Fruit fly (Drosophila melanogaster) whole organism, embryonic: ENCODE results near the gene ast.
A peak's percentile ranks its signal among the peaks of the same experiment; 100 is the strongest.

ENCODE experiments used
- Adf1 ChIP-seq: fragments of 200-800 bp; sonication (Bioruptor generic); IDR thresholded peaks from 2 replicates; pipeline ENCODE4 v1.3.6; 2022; ENCODE audit warnings: missing biosample characterization, missing genetic modification characterization
- CG10366 ChIP-seq: fragments of 200-800 bp; sonication (Bioruptor generic); IDR thresholded peaks from 2 replicates; pipeline ENCODE4 v1.3.6; 2022; ENCODE audit warnings: missing biosample characterization, missing genetic modification characterization
- CG10979 ChIP-seq: fragments of 200-800 bp; sonication (Bioruptor generic); optimal IDR thresholded peaks from 2 replicates; lab custom pipeline; 2018; ENCODE audit warnings: missing biosample characterization, mild to moderate bottlenecking, missing genetic modification characterization, moderate library complexity
- CG13287 ChIP-seq: fragments of 200-800 bp; sonication (Bioruptor generic); IDR thresholded peaks from 2 replicates; pipeline ENCODE4 v1.3.6; 2022; ENCODE audit warnings: missing biosample characterization, missing genetic modification characterization; ENCODE audit not compliant: partially characterized antibody
- CG14014 ChIP-seq: fragments of 200-800 bp; sonication (Bioruptor generic); IDR thresholded peaks from 2 replicates; pipeline ENCODE4 v1.3.6; 2022; ENCODE audit warnings: missing biosample characterization, missing genetic modification characterization
- CG14441 ChIP-seq: fragments of 200-800 bp; sonication (Bioruptor generic); IDR thresholded peaks from 2 replicates; pipeline ENCODE4 v1.3.6; 2022; ENCODE audit warnings: missing biosample characterization, missing genetic modification characterization
- CG15479 ChIP-seq: fragments of 200-800 bp; sonication (Bioruptor generic); optimal IDR thresholded peaks from 3 replicates; lab custom pipeline; 2019; ENCODE audit warnings: missing biosample characterization, mild to moderate bottlenecking, missing genetic modification characterization, moderate library complexity
- CG17802 ChIP-seq: fragments of 200-800 bp; sonication (Bioruptor generic); optimal IDR thresholded peaks from 2 replicates; lab custom pipeline; 2018; ENCODE audit warnings: missing biosample characterization, mild to moderate bottlenecking, missing genetic modification characterization, moderate library complexity
- CG18011 ChIP-seq: fragments of 200-800 bp; sonication (Bioruptor generic); optimal IDR thresholded peaks from 2 replicates; lab custom pipeline; 2017; ENCODE audit warnings: missing biosample characterization, missing genetic modification characterization, mild to moderate bottlenecking, moderate library complexity, missing genotype
- CG30431 ChIP-seq: fragments of 200-800 bp; sonication (Bioruptor generic); optimal IDR thresholded peaks from 2 replicates; lab custom pipeline; 2017; ENCODE audit warnings: missing biosample characterization, missing genetic modification characterization
- CG32532 ChIP-seq: fragments of 200-800 bp; sonication (Bioruptor generic); IDR thresholded peaks from 2 replicates; pipeline ENCODE4 v1.3.6; 2022; ENCODE audit warnings: missing biosample characterization, missing genetic modification characterization
- CG34422 ChIP-seq: fragments of 200-800 bp; sonication (Bioruptor generic); IDR thresholded peaks from 3 replicates; pipeline ENCODE4 v1.3.6; 2022; ENCODE audit warnings: missing biosample characterization, missing genetic modification characterization
- CG3726 ChIP-seq: fragments of 200-800 bp; sonication (Bioruptor generic); IDR thresholded peaks from 3 replicates; pipeline ENCODE4, ENCODE4 v1.3.6; 2022; ENCODE audit warnings: missing biosample characterization, missing genetic modification characterization
- CG4424 ChIP-seq: fragments of 200-800 bp; sonication (Bioruptor generic); optimal IDR thresholded peaks from 3 replicates; lab custom pipeline; 2016; ENCODE audit warnings: missing biosample characterization, missing genetic modification characterization
- CG6254 ChIP-seq: fragments of 200-800 bp; sonication (Bioruptor generic); optimal IDR thresholded peaks from 3 replicates; lab custom pipeline; 2017; ENCODE audit warnings: mild to moderate bottlenecking, missing biosample characterization, missing genetic modification reagents, missing genetic modification characterization
- CG7556 ChIP-seq: fragments of 200-800 bp; sonication (Bioruptor generic); optimal IDR thresholded peaks from 2 replicates; lab custom pipeline; 2017; ENCODE audit warnings: missing biosample characterization, mild to moderate bottlenecking, missing genetic modification characterization
- CG7987 ChIP-seq: fragments of 200-800 bp; sonication (Bioruptor generic); optimal IDR thresholded peaks from 2 replicates; lab custom pipeline; 2018; ENCODE audit warnings: missing biosample characterization, mild to moderate bottlenecking, missing genetic modification characterization, moderate library complexity
- CG9727 ChIP-seq: fragments of 200-800 bp; sonication (Bioruptor generic); optimal IDR thresholded peaks from 3 replicates; lab custom pipeline; 2017; ENCODE audit warnings: missing biosample characterization, mild to moderate bottlenecking, missing genetic modification characterization
- CG9932 ChIP-seq: fragments of 200-800 bp; sonication (Bioruptor generic); IDR thresholded peaks from 2 replicates; pipeline ENCODE4 v1.3.6; 2022; ENCODE audit warnings: missing biosample characterization, missing genetic modification characterization
- Camta ChIP-seq: fragments of 200-800 bp; sonication (Bioruptor generic); optimal IDR thresholded peaks from 2 replicates; lab custom pipeline; 2016; ENCODE audit warnings: missing biosample characterization, missing genetic modification characterization
- D19A ChIP-seq: fragments of 200-800 bp; optimal IDR thresholded peaks from 3 replicates; lab custom pipeline; 2019; ENCODE audit warnings: missing biosample characterization, mild to moderate bottlenecking, missing genetic modification characterization, moderate library complexity
- Deaf1 ChIP-seq: fragments of 200-800 bp; optimal IDR thresholded peaks from 3 replicates; lab custom pipeline; 2019; ENCODE audit warnings: missing biosample characterization, mild to moderate bottlenecking, missing genetic modification characterization, moderate library complexity
- Doc3 ChIP-seq: fragments of 200-800 bp; sonication (Bioruptor generic); IDR thresholded peaks from 3 replicates; pipeline ENCODE4 v1.3.6; 2022; ENCODE audit warnings: missing biosample characterization, missing genetic modification characterization; ENCODE audit not compliant: partially characterized antibody
- E2f2 ChIP-seq: fragments of 200-800 bp; sonication (Bioruptor generic); IDR thresholded peaks from 2 replicates; pipeline ENCODE4 v1.3.6; 2022; ENCODE audit warnings: missing biosample characterization, missing genetic modification characterization
- ERR ChIP-seq: fragments of 200-800 bp; sonication (Bioruptor generic); optimal IDR thresholded peaks from 2 replicates; lab custom pipeline; 2016; ENCODE audit warnings: missing biosample characterization, missing genetic modification characterization
- Ets65A ChIP-seq: fragments of 200-800 bp; sonication (Bioruptor generic); peaks from one replicate; lab custom pipeline; 2016; ENCODE audit warnings: missing biosample characterization, missing genetic modification characterization
- Gug ChIP-seq: fragments of 200-800 bp; sonication (Bioruptor generic); IDR thresholded peaks from 4 replicates; pipeline ENCODE4 v1.3.6; 2022; ENCODE audit warnings: missing biosample characterization, missing genetic modification characterization
- H15 ChIP-seq: fragments of 200-800 bp; sonication (Bioruptor generic); IDR thresholded peaks from 3 replicates; pipeline ENCODE4 v1.3.6; 2022; ENCODE audit warnings: missing biosample characterization, missing genetic modification characterization
- Hr78 ChIP-seq, 2 experiments: fragments of 200-800 bp in 1 of 2; fragments of >200 bp in 1 of 2; sonication (Bioruptor generic) in 1 of 2; optimal IDR thresholded peaks; 2 replicates each; lab custom pipeline; 2017 to 2019; ENCODE audit warnings: missing biosample characterization in 2 of 2, missing genetic modification characterization in 2 of 2, mild to moderate bottlenecking in 1 of 2, moderate library complexity in 1 of 2
- Med ChIP-seq: fragments of 200-800 bp; sonication (Bioruptor generic); peaks from one replicate; lab custom pipeline; 2016; ENCODE audit warnings: missing biosample characterization, missing genetic modification characterization, mild to moderate bottlenecking, inconsistent platforms, moderate library complexity
- Trl ChIP-seq, 3 experiments: fragments of >200 bp in 2 of 3; fragments of 200-800 bp in 1 of 3; sonication (Bioruptor generic) in 1 of 3; optimal IDR thresholded peaks; 2 replicates in 1 of 3; 3 replicates in 2 of 3; lab custom pipeline; 2016 to 2017; ENCODE audit warnings: missing biosample characterization in 1 of 3, missing genetic modification characterization in 1 of 3
- Vsx1 ChIP-seq: fragments of 200-800 bp; sonication (Bioruptor generic); optimal IDR thresholded peaks from 2 replicates; lab custom pipeline; 2017; ENCODE audit warnings: missing biosample characterization, mild to moderate bottlenecking, missing genetic modification characterization, missing genetic modification reagents
- ap ChIP-seq: fragments of 200-800 bp; sonication (Bioruptor generic); IDR thresholded peaks from 2 replicates; pipeline ENCODE4 v1.3.6; 2022; ENCODE audit warnings: missing biosample characterization, missing genetic modification characterization
- bbx ChIP-seq: fragments of 200-800 bp; sonication (Bioruptor generic); IDR thresholded peaks from 2 replicates; pipeline ENCODE4 v1.3.6; 2022; ENCODE audit warnings: missing biosample characterization, missing genetic modification characterization; ENCODE audit not compliant: partially characterized antibody
- cad ChIP-seq: fragments of >200 bp; optimal IDR thresholded peaks from 2 replicates; lab custom pipeline; 2017; ENCODE audit warnings: missing biosample characterization, missing genetic modification characterization
- chinmo ChIP-seq: fragments of 200-800 bp; sonication (Bioruptor generic); IDR thresholded peaks from 4 replicates; pipeline ENCODE4 v1.3.6; 2022; ENCODE audit warnings: missing biosample characterization, missing genetic modification characterization; ENCODE audit not compliant: partially characterized antibody
- ewg ChIP-seq: fragments of 200-800 bp; sonication (Bioruptor generic); optimal IDR thresholded peaks from 3 replicates; lab custom pipeline; 2017; ENCODE audit warnings: mild to moderate bottlenecking, missing biosample characterization, missing genetic modification reagents, missing genetic modification characterization
- kay ChIP-seq: fragments of 200-800 bp; sonication (Bioruptor generic); optimal IDR thresholded peaks from 2 replicates; lab custom pipeline; 2016; ENCODE audit warnings: missing biosample characterization, missing genetic modification characterization
- pita ChIP-seq: fragments of 200-800 bp; sonication (Bioruptor generic); optimal IDR thresholded peaks from 2 replicates; lab custom pipeline; 2017; ENCODE audit warnings: missing biosample characterization, mild to moderate bottlenecking, missing genetic modification characterization
- pzg ChIP-seq: fragments of 200-800 bp; sonication (Bioruptor generic); optimal IDR thresholded peaks from 3 replicates; lab custom pipeline; 2018; ENCODE audit warnings: missing biosample characterization, mild to moderate bottlenecking, missing genetic modification characterization, moderate library complexity
- run ChIP-seq: fragments of 200-800 bp; sonication (Bioruptor generic); optimal IDR thresholded peaks from 3 replicates; lab custom pipeline; 2018; ENCODE audit warnings: missing biosample characterization, mild to moderate bottlenecking, missing genetic modification characterization
- scrt ChIP-seq: fragments of 200-800 bp; sonication (Bioruptor generic); optimal IDR thresholded peaks from 2 replicates; lab custom pipeline; 2018; ENCODE audit warnings: missing biosample characterization, mild to moderate bottlenecking, missing genetic modification characterization, moderate library complexity
- sisA ChIP-seq: fragments of 200-800 bp; sonication (Bioruptor generic); IDR thresholded peaks from 2 replicates; pipeline ENCODE4 v1.3.6; 2022; ENCODE audit warnings: missing biosample characterization, missing genetic modification characterization
- sqz ChIP-seq: fragments of 200-800 bp; sonication (Bioruptor generic); optimal IDR thresholded peaks from 3 replicates; lab custom pipeline; 2018; ENCODE audit warnings: missing biosample characterization, mild to moderate bottlenecking, missing genetic modification characterization
- sr ChIP-seq: fragments of 200-800 bp; sonication (Bioruptor generic); IDR thresholded peaks from 3 replicates; pipeline ENCODE4 v1.3.6; 2022; ENCODE audit warnings: missing biosample characterization, missing genetic modification characterization
- stc ChIP-seq: fragments of 200-800 bp; sonication (Bioruptor generic); IDR thresholded peaks from 2 replicates; pipeline ENCODE4 v1.3.6; 2022; ENCODE audit warnings: missing biosample characterization, missing genetic modification characterization
- yki ChIP-seq: fragments of >200 bp; optimal IDR thresholded peaks from 3 replicates; lab custom pipeline; 2018
- z ChIP-seq: fragments of 200-800 bp; sonication (Bioruptor generic); IDR thresholded peaks from 3 replicates; pipeline ENCODE4 v1.3.6; 2022; ENCODE audit warnings: missing biosample characterization, missing genetic modification characterization

ast gene

DNA sequence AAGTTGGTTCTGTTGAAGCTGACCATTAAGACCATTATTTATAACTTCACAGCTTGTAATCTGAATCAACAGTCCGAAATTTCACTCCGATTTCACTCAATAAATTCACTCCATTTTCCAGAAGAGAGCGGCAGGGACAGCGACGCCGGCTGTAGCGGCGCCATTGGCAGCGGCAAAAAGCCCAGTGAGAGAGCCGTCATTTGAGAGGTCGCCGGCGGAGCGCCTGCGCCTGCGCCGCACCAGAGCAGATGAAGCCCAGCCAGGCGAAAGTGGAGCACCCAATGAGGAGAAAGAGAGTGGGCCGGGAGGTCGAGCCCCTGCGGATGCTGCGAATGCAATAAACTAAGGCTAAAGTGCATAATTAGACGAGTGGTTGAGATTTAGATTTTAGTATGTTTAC lies 4.9 kb downstream of the ast start:
- TF ChIP-seq CG18011 (no peak), Deaf1 (tag; lab: Kevin White, UChicago) (peak; percentile 68), z (GFP tag; lab: Robert Waterston, UW) (peak; percentile 93), pita (GFP tag; lab: Kevin White, UChicago) (no peak), sr (0 out of 3 replicates have a peak, but pooled peaks have one; percentile 4), CG4424 (GFP tag; lab: Kevin White, UChicago) (no peak), CG7556 (GFP tag; lab: Kevin White, UChicago) (no peak), Doc3 (GFP tag; lab: Robert Waterston, UW) (0 out of 3 replicates have a peak, but pooled peaks have one; percentile 10), CG17802 (tag; lab: Kevin White, UChicago) (no peak), CG3726 (GFP tag; lab: Robert Waterston, UW) (no peak), kay (no peak), H15 (no peak), yki (lab: Kevin White, UChicago) (no peak), chinmo (GFP tag; lab: Robert Waterston, UW) (0 out of 4 replicates have a peak, but pooled peaks have one; percentile 62), pzg (GFP tag; lab: Kevin White, UChicago) (no peak), CG14014 (GFP tag; lab: Robert Waterston, UW) (0 out of 2 replicates have a peak, but pooled peaks have one; percentile 9), stc (GFP tag; lab: Robert Waterston, UW) (no peak), CG10366 (no peak), cad (GFP tag; lab: Kevin White, UChicago) (no peak), sqz (GFP tag; lab: Kevin White, UChicago) (no peak), scrt (GFP tag; lab: Kevin White, UChicago) (peak; percentile 20), D19A (tag; lab: Kevin White, UChicago) (no peak), CG34422 (no peak), E2f2 (GFP tag; lab: Robert Waterston, UW) (peak; percentile 11; the same call in 1 of the 2 replicates), Trl (optimal IDR thresholded peaks at IDR 0.05; lab: Kevin White, UChicago) (peak; percentile 34 to 60), Trl (GFP tag; optimal IDR thresholded peaks at IDR 0.05; lab: Kevin White, UChicago) (no peak), ewg (peak; percentile 87), CG13287 (peak; percentile 29; the same call in 1 of the 2 replicates), Adf1 (peak; percentile 85), run (tag; lab: Kevin White, UChicago) (no peak), CG9727 (no peak), Hr78 (GFP tag; optimal IDR thresholded peaks at IDR 0.05; lab: Kevin White, UChicago) (no peak)

DNA sequence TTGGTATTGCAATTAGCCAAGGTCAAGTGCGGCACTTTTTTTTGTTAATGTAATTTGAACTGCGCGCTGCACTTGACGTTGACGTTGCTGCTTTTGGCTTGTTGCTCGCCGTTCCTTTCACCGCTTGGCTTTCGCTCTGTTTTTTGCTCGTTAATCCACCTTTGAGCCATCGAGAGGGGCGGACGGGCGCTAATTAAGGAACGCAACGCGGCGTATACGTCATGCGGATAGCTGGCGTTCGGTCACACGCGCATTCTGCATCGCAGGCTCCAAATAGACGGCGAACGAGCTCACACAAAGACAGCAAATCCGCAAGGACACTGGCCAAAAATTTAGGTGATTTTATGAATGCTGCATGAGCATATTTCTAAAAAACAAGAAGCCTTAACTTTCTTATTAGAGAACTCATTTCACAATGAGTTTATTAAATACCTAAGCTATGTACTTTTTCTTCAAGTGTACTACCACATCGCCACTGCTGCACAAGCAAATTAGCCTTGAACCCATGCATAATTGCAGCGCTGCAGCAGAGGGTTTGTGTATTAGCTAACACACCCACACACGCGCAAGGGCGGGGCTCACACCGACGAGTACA lies 8.7 kb downstream of the ast start:
- TF ChIP-seq Camta (no peak), Vsx1 (no peak), CG14441 (GFP tag; lab: Robert Waterston, UW) (peak; percentile 6; the same call in 1 of the 2 replicates), sisA (0 out of 2 replicates have a peak, but pooled peaks have one; percentile 28), CG6254 (GFP tag; lab: Kevin White, UChicago) (no peak), Med (GFP tag; lab: Kevin White, UChicago) (peak; percentile 77), CG15479 (GFP tag; lab: Kevin White, UChicago) (peak; percentile 22), ap (GFP tag; lab: Robert Waterston, UW) (no peak), CG32532 (GFP tag; lab: Robert Waterston, UW) (0 out of 2 replicates have a peak, but pooled peaks have one; percentile 22), CG10979 (tag; lab: Kevin White, UChicago) (no peak), Ets65A (GFP tag; lab: Kevin White, UChicago) (peak; percentile 78), ERR (no peak), Gug (0 out of 4 replicates have a peak, but pooled peaks have one; percentile 1), CG7987 (GFP tag; lab: Kevin White, UChicago) (no peak), CG30431 (GFP tag; lab: Kevin White, UChicago) (peak; percentile 6), bbx (GFP tag; lab: Robert Waterston, UW) (no peak), CG9932 (GFP tag; lab: Robert Waterston, UW) (0 out of 2 replicates have a peak, but pooled peaks have one; percentile 12)
